Worm (Caenorhabditis elegans) whole organism, midembryonic: ENCODE results near the gene fbxa-61.

ENCODE experiments used
- T22C8.4 ChIP-seq: fragments of 200-800 bp; sonication (Bioruptor generic); IDR thresholded peaks from 2 replicates; pipeline ENCODE4 v1.3.6; 2022; ENCODE audit warnings: missing genetic modification characterization, missing compliant biosample characterization
- cog-1 ChIP-seq: sonication (generic microtip); optimal IDR thresholded peaks from 2 replicates; lab custom pipeline; 2016; ENCODE audit warnings: missing genetic modification characterization, missing compliant biosample characterization
- flt-1 ChIP-seq: fragments of 200-800 bp; sonication (Bioruptor generic); IDR thresholded peaks from 2 replicates; pipeline ENCODE4 v1.3.6; 2022; ENCODE audit warnings: missing genetic modification characterization, missing compliant biosample characterization
- klf-2 ChIP-seq: fragments of 200-800 bp; sonication (Bioruptor generic); conservative IDR thresholded peaks from 2 replicates; pipeline ENCODE4 v1.3.6; 2022; ENCODE audit warnings: missing genetic modification reagents, missing genetic modification characterization, missing compliant biosample characterization
- med-1 ChIP-seq: sonication (generic microtip); optimal IDR thresholded peaks from 2 replicates; lab custom pipeline; 2017; ENCODE audit warnings: missing genetic modification characterization, mild to moderate bottlenecking, missing compliant biosample characterization, antibody characterized with exemption, missing genetic modification reagents; ENCODE audit not compliant: insufficient read depth
- ref-1 ChIP-seq: fragments of 200-800 bp; sonication (Bioruptor generic); conservative IDR thresholded peaks from 2 replicates; pipeline ENCODE4 v1.3.6; 2022; ENCODE audit warnings: missing genetic modification reagents, missing genetic modification characterization, missing compliant biosample characterization
- tab-1 ChIP-seq: fragments of 200-800 bp; sonication (Bioruptor generic); IDR thresholded peaks from 2 replicates; pipeline ENCODE4 v1.3.6; 2022; ENCODE audit warnings: missing genetic modification characterization, missing compliant biosample characterization
- ztf-23 ChIP-seq: fragments of 200-800 bp; sonication (Bioruptor generic); IDR thresholded peaks from 2 replicates; pipeline ENCODE4 v1.3.6; 2022; ENCODE audit warnings: missing genetic modification reagents, missing genetic modification characterization, missing compliant biosample characterization
- ztf-29 ChIP-seq: fragments of 200-800 bp; sonication (Bioruptor generic); IDR thresholded peaks from 2 replicates; pipeline ENCODE4 v1.3.6; 2022; ENCODE audit warnings: missing genetic modification reagents, missing genetic modification characterization, missing compliant biosample characterization

The fbxa-61 gene

DNA sequence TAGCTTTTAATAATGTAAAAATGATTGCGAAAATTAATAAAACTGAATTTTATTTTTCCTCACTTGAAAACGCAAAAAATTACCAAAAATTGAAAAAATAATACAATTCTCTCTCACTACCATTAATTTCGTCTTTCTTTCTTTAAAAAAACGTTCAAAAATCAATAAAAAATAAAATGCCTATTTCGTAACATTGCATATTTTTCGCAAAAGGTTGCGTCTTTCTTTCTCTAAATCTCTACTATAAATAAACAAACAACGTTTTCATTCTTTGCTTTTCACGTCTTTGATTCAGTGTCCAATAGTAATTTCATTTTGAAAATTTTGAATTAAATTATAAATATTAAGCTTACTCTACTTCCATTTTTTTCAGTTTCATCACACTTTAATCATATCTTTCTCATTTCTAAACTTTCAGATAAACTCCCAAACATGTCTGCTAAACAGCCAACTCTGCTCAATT lies 45.8 kb downstream of the fbxa-61 start, which contains the start of gene fbxa-37:
TSS of gene fbxa-37 (plus strand) at position 413 of the 463 bp plus-strand sequence.
- TF ChIP-seq ztf-29 (no peak), med-1 (GFP tag; lab: Kevin White, UChicago) (no peak), klf-2 (GFP tag; lab: Robert Waterston, UW) (no peak), tab-1 (GFP tag; lab: Robert Waterston, UW) (no peak), ztf-23 (GFP tag; lab: Robert Waterston, UW) (no peak), flt-1 (no peak), ref-1 (GFP tag; lab: Robert Waterston, UW) (no peak), T22C8.4 (GFP tag; lab: Robert Waterston, UW) (no peak), cog-1 (tag; lab: Kevin White, UChicago) (no peak)

DNA sequence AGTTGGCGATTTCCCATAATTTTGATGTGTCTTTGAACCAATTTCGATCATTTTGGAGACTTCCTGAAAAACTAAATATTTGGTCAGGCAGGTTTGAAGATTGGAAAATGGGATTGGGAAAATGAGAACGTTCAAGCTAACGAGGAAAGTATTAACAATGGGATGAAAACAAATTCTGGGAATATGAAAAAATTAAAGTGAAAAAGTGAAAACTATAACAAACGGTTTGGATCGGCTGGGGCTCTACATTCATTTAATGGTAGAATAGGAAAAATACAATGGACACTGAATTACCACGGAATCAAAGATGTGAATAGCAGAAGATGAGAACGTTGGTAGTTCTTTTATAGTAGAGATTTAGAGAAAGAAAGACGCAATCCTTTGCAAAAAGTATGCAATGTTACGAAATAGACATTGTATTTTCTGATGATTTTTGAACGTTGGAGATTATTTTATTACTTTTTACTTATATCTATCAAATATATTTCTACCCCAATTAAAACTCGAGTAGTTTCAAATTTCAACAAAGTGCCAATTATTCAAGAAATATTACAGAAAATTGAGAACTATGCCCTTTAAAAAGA lies 49.7 kb downstream of the fbxa-61 start, which contains the start of gene fbxa-50:
TSS of gene fbxa-50 (minus strand) at position 51 of the 584 bp plus-strand sequence.
- TF ChIP-seq flt-1 (no peak), tab-1 (GFP tag; lab: Robert Waterston, UW) (no peak), ztf-23 (GFP tag; lab: Robert Waterston, UW) (no peak), cog-1 (tag; lab: Kevin White, UChicago) (no peak), T22C8.4 (GFP tag; lab: Robert Waterston, UW) (no peak), klf-2 (GFP tag; lab: Robert Waterston, UW) (no peak), ref-1 (GFP tag; lab: Robert Waterston, UW) (no peak), med-1 (GFP tag; lab: Kevin White, UChicago) (no peak), ztf-29 (no peak)

DNA sequence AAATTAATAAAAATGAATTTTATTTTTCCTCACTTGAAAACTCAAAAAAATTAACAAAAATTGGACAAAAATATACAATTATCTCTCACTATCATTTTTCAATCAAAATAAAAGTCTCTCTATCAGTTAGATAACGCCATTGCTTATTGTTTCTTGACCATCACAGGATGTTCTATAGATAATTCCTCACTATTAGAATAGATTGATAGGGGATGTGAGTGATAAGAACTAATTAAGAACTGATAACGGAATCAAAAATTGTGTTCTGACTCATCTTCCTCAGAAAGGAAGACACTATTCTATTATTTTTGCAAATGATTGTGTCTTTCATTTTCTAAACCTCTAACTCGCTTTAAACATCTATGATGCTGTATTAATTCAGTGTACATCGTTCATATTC lies 50.3 kb downstream of the fbxa-61 start:
- TF ChIP-seq flt-1 (no peak), ref-1 (GFP tag; lab: Robert Waterston, UW) (no peak), med-1 (GFP tag; lab: Kevin White, UChicago) (no peak), ztf-29 (no peak)
